Worm (Caenorhabditis elegans) whole organism, young adult: ENCODE results near the gene irld-14.

ENCODE experiments used
- B0261.1 ChIP-seq: sonication (generic microtip); optimal IDR thresholded peaks from 2 replicates; lab custom pipeline; 2016; ENCODE audit warnings: mild to moderate bottlenecking, missing genetic modification characterization, moderate library complexity, missing compliant biosample characterization
- F10E7.11 ChIP-seq: sonication (generic microtip); optimal IDR thresholded peaks from 2 replicates; lab custom pipeline; 2017; ENCODE audit warnings: mild to moderate bottlenecking, missing genetic modification characterization, moderate library complexity, missing compliant biosample characterization
- F37B4.10 ChIP-seq: fragments of 200-800 bp; sonication (Bioruptor generic); IDR thresholded peaks from 2 replicates; pipeline ENCODE4 v1.3.6; 2022; ENCODE audit warnings: missing genetic modification characterization, missing compliant biosample characterization
- F57C9.4 ChIP-seq: sonication (generic microtip); optimal IDR thresholded peaks from 2 replicates; lab custom pipeline; 2017; ENCODE audit warnings: mild to moderate bottlenecking, missing genetic modification characterization, missing compliant biosample characterization
- T07F8.4 ChIP-seq: sonication (generic microtip); optimal IDR thresholded peaks from 2 replicates; lab custom pipeline; 2016; ENCODE audit warnings: mild to moderate bottlenecking, missing genetic modification characterization, moderate library complexity, missing compliant biosample characterization
- T26A5.8 ChIP-seq: sonication (generic microtip); optimal IDR thresholded peaks from 2 replicates; lab custom pipeline; 2016; ENCODE audit warnings: missing genetic modification characterization, missing compliant biosample characterization
- Y67H2A.10 ChIP-seq: fragments of 200-800 bp; sonication (Bioruptor generic); conservative IDR thresholded peaks from 2 replicates; pipeline ENCODE4 v1.3.6; 2022; ENCODE audit warnings: missing genetic modification reagents, missing genetic modification characterization, missing compliant biosample characterization
- ama-1 ChIP-seq, 3 experiments: fragments of 150-350 bp in 1 of 3; sonication (generic microtip) in 2 of 3; optimal IDR thresholded peaks; 2 replicates each; lab custom pipeline; 2014 to 2018; ENCODE audit warnings: missing biosample characterization in 2 of 3, missing genetic modification characterization in 2 of 3, missing genetic modification reagents in 2 of 3
- attf-3 ChIP-seq: fragments of 200-800 bp; sonication (Bioruptor generic); conservative IDR thresholded peaks from 2 replicates; pipeline ENCODE4 v1.3.6; 2022; ENCODE audit warnings: missing genetic modification reagents, missing genetic modification characterization, missing compliant biosample characterization
- ccch-3 ChIP-seq: fragments of 200-800 bp; sonication (Bioruptor generic); optimal IDR thresholded peaks from 2 replicates; lab custom pipeline; 2018; ENCODE audit warnings: mild to moderate bottlenecking, missing genetic modification characterization, missing compliant biosample characterization
- ceh-27 ChIP-seq: fragments of 200-800 bp; sonication (Bioruptor generic); optimal IDR thresholded peaks from 2 replicates; lab custom pipeline; 2018; ENCODE audit warnings: mild to moderate bottlenecking, missing genetic modification characterization, moderate library complexity, missing compliant biosample characterization
- ceh-40 ChIP-seq: fragments of 200-800 bp; sonication (Bioruptor generic); IDR thresholded peaks from 2 replicates; pipeline ENCODE4 v1.3.6; 2022; ENCODE audit warnings: missing genetic modification characterization, missing compliant biosample characterization
- dox-1 ChIP-seq: fragments of 200-800 bp; sonication (Bioruptor generic); IDR thresholded peaks from 2 replicates; pipeline ENCODE4 v1.3.6; 2022; ENCODE audit warnings: missing genetic modification reagents, missing genetic modification characterization, missing compliant biosample characterization
- efl-1 ChIP-seq: fragments of 150-350 bp; optimal IDR thresholded peaks from 2 replicates; lab custom pipeline; 2014; ENCODE audit warnings: missing biosample characterization, missing genetic modification reagents, missing genetic modification characterization
- egl-18 ChIP-seq: fragments of 200-800 bp; sonication (Bioruptor generic); IDR thresholded peaks from 2 replicates; pipeline ENCODE4 v1.3.6; 2022; ENCODE audit warnings: missing genetic modification reagents, missing genetic modification characterization, missing compliant biosample characterization
- egrh-3 ChIP-seq: fragments of 200-800 bp; sonication (Bioruptor generic); IDR thresholded peaks from 2 replicates; pipeline ENCODE4 v1.3.6; 2022; ENCODE audit warnings: missing genetic modification reagents, missing genetic modification characterization, missing compliant biosample characterization
- ekl-4 ChIP-seq: fragments of 200-800 bp; sonication (Bioruptor generic); IDR thresholded peaks from 2 replicates; pipeline ENCODE4 v1.3.6; 2022; ENCODE audit warnings: missing genetic modification reagents, missing genetic modification characterization, missing compliant biosample characterization
- ets-4 ChIP-seq: fragments of 200-800 bp; sonication (Bioruptor generic); optimal IDR thresholded peaks from 2 replicates; lab custom pipeline; 2018; ENCODE audit warnings: mild to moderate bottlenecking, missing genetic modification characterization, missing compliant biosample characterization
- fkh-3 ChIP-seq: sonication (generic microtip); optimal IDR thresholded peaks from 2 replicates; lab custom pipeline; 2016; ENCODE audit warnings: mild to moderate bottlenecking, missing genetic modification characterization, missing compliant biosample characterization
- him-1 ChIP-seq: sonication (generic microtip); optimal IDR thresholded peaks from 2 replicates; lab custom pipeline; 2016; ENCODE audit warnings: missing genotype, missing genetic modification reagents, missing genetic modification characterization, missing compliant biosample characterization
- hlh-26 ChIP-seq: fragments of 200-800 bp; sonication (Bioruptor generic); conservative IDR thresholded peaks from 2 replicates; pipeline ENCODE4 v1.3.6; 2022; ENCODE audit warnings: missing genetic modification reagents, missing genetic modification characterization, missing compliant biosample characterization
- hsf-1 ChIP-seq: fragments of 200-800 bp; sonication (Bioruptor generic); IDR thresholded peaks from 2 replicates; pipeline ENCODE4 v1.3.6; 2022; ENCODE audit warnings: missing genetic modification reagents, missing genetic modification characterization, missing compliant biosample characterization
- lin-54 ChIP-seq: fragments of 200-800 bp; sonication (Bioruptor generic); optimal IDR thresholded peaks from 2 replicates; lab custom pipeline; 2018; ENCODE audit warnings: mild to moderate bottlenecking, missing genetic modification characterization, missing compliant biosample characterization
- lir-1 ChIP-seq: fragments of 200-800 bp; sonication (Bioruptor generic); conservative IDR thresholded peaks from 2 replicates; pipeline ENCODE4 v1.3.6; 2022; ENCODE audit warnings: missing genetic modification reagents, missing genetic modification characterization, missing compliant biosample characterization
- madf-6 ChIP-seq: fragments of 200-800 bp; sonication (Bioruptor generic); IDR thresholded peaks from 2 replicates; pipeline ENCODE4 v1.3.6; 2022; ENCODE audit warnings: missing genetic modification reagents, missing genetic modification characterization, missing compliant biosample characterization
- mes-4 ChIP-seq: sonication (generic microtip); optimal IDR thresholded peaks from 2 replicates; lab custom pipeline; 2016; ENCODE audit warnings: missing genotype, missing genetic modification characterization, missing compliant biosample characterization
- sea-2 ChIP-seq: fragments of 200-800 bp; sonication (Bioruptor generic); IDR thresholded peaks from 2 replicates; pipeline ENCODE4 v1.3.6; 2022; ENCODE audit warnings: missing genetic modification characterization, missing compliant biosample characterization
- snpc-1.1 ChIP-seq: sonication (generic microtip); optimal IDR thresholded peaks from 2 replicates; lab custom pipeline; 2017; ENCODE audit warnings: missing genetic modification characterization, mild to moderate bottlenecking, missing compliant biosample characterization, antibody characterized with exemption, moderate library complexity, missing genotype, missing genetic modification reagents; ENCODE audit not compliant: insufficient read depth
- snpc-4 ChIP-seq, 5 experiments: fragments of 150-350 bp in 1 of 5; sonication (generic microtip) in 4 of 5; optimal IDR thresholded peaks; 2 replicates each; lab custom pipeline; 2014 to 2018; ENCODE audit warnings: missing genetic modification characterization in 5 of 5, missing biosample characterization in 3 of 5, antibody characterized with exemption in 2 of 5, mild to moderate bottlenecking in 2 of 5, missing compliant biosample characterization in 2 of 5, missing genotype in 2 of 5, moderate library complexity in 2 of 5, missing genetic modification reagents in 1 of 5
- somi-1 ChIP-seq: fragments of 200-800 bp; sonication (Bioruptor generic); optimal IDR thresholded peaks from 2 replicates; lab custom pipeline; 2018; ENCODE audit warnings: mild to moderate bottlenecking, missing genetic modification characterization, missing compliant biosample characterization
- tbx-9 ChIP-seq: sonication (generic microtip); optimal IDR thresholded peaks from 2 replicates; lab custom pipeline; 2016; ENCODE audit warnings: borderline replicate concordance, missing genetic modification characterization, inconsistent platforms, missing compliant biosample characterization
- unc-130 ChIP-seq: sonication (generic microtip); optimal IDR thresholded peaks from 2 replicates; lab custom pipeline; 2016; ENCODE audit warnings: missing genetic modification reagents, missing genetic modification characterization, missing compliant biosample characterization
- zfh-2 ChIP-seq: fragments of 200-800 bp; sonication (Bioruptor generic); conservative IDR thresholded peaks from 2 replicates; pipeline ENCODE4 v1.3.6; 2022; ENCODE audit warnings: missing genetic modification reagents, missing genetic modification characterization, missing compliant biosample characterization
- ztf-18 ChIP-seq: sonication (generic microtip); optimal IDR thresholded peaks from 2 replicates; lab custom pipeline; 2016; ENCODE audit warnings: missing genotype, mild to moderate bottlenecking, missing genetic modification characterization, missing compliant biosample characterization
- ztf-26 ChIP-seq: sonication (generic microtip); optimal IDR thresholded peaks from 2 replicates; lab custom pipeline; 2017; ENCODE audit warnings: missing genetic modification characterization, missing compliant biosample characterization
- ztf-28 ChIP-seq: fragments of 200-800 bp; sonication (Bioruptor generic); IDR thresholded peaks from 2 replicates; pipeline ENCODE4 v1.3.6; 2022; ENCODE audit warnings: missing genetic modification reagents, missing genetic modification characterization, missing compliant biosample characterization

irld-14 gene

DNA sequence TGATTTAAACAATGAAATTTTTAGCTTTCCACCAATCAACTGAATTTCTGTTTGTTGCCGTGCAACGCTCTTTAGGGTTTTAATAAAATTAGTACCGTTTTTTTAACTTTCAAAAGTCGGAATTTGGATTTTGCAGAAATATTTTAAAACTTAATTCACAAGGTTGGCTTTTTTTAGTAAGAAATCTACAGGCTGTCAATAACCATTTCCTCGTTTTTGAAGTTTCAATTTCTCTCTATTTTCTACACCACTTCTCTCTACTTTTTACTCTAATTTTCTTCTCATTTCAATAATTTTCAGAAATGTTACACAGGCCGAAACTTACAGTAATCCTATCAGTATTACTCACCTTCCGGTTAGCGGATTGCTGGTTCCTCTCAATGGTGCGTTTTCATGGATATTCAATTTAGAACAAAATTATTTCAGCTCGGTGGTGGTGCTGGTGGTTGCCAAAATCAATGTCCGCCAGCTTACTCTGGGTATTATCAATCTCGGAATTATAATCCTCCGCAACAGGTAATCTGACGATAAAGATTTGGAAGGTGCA, 18.1 kb upstream of the irld-14 start, which contains the start of the genes grd-12 and F02D8.1:
Gene grd-12, plus strand, starts transcription at position 301 of the 547 bp plus-strand sequence.
Gene F02D8.1, minus strand, starts transcription at position 497 of the 547 bp plus-strand sequence.
- TF ChIP-seq fkh-3 (tag; lab: Kevin White, UChicago) (no peak), egrh-3 (GFP tag; lab: Robert Waterston, UW) (no peak), ztf-18 (tag; lab: Kevin White, UChicago) (no peak), Y67H2A.10 (GFP tag; lab: Robert Waterston, UW) (no peak), madf-6 (GFP tag; lab: Robert Waterston, UW) (no peak), hlh-26 (GFP tag; lab: Robert Waterston, UW) (no peak), egl-18 (GFP tag; lab: Robert Waterston, UW) (no peak), F10E7.11 (tag; lab: Kevin White, UChicago) (no peak), tbx-9 (no peak), T07F8.4 (tag; lab: Kevin White, UChicago) (no peak), hsf-1 (GFP tag; lab: Robert Waterston, UW) (no peak), T26A5.8 (no peak), ceh-40 (GFP tag; lab: Robert Waterston, UW) (no peak), lin-54 (no peak), dox-1 (GFP tag; lab: Robert Waterston, UW) (no peak), snpc-4 (GFP tag; optimal IDR thresholded peaks at IDR 0.05; lab: Kevin White, UChicago) (no peak), snpc-4 (tag; optimal IDR thresholded peaks at IDR 0.05; lab: Kevin White, UChicago) (no peak), somi-1 (GFP tag; lab: Kevin White, UChicago) (no peak), ets-4 (GFP tag; lab: Kevin White, UChicago) (no peak), F37B4.10 (no peak)
- TF ChIP-seq, all 124 proteins: peak for 0

DNA sequence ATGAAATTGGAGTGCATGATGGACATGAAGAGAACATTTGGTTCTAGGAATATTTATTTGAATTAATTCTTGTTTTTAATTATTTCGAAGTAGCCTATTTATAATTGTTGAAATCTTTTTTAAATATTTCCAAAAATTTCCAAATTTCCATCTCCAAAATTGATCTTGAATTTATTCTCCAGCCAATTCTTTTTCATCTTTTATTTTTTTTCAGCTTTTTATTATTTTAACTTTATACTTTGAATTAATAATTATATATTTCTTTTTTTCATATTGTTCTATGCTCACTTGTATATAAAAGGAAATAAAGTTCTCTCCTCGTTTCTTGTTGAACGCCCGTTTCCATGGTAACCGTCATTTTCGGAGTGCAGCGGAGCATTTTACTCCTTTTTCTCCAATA, 16.4 kb upstream of the irld-14 start, which contains the start of gene xbx-1:
Gene xbx-1, plus strand, starts transcription at position 301 of the 400 bp plus-strand sequence.
- no peak for TF ChIP-seq snpc-1.1
- TF ChIP-seq him-1 (tag; lab: Kevin White, UChicago) = no peak
- TF ChIP-seq ama-1 (optimal IDR thresholded peaks at IDR 0.05; lab: Kevin White, UChicago) = no peak
- TF ChIP-seq ama-1 (GFP tag; optimal IDR thresholded peaks at IDR 0.05; lab: Kevin White, UChicago) = no peak
- no peak for TF ChIP-seq zfh-2 (GFP tag; lab: Robert Waterston, UW)
- no peak for TF ChIP-seq ceh-27 (GFP tag; lab: Kevin White, UChicago)
- no peak for TF ChIP-seq B0261.1 (tag; lab: Kevin White, UChicago)
- no peak for TF ChIP-seq unc-130 (GFP tag; lab: Kevin White, UChicago)
- no peak for TF ChIP-seq sea-2 (GFP tag; lab: Robert Waterston, UW)
- TF ChIP-seq ccch-3 (GFP tag; lab: Kevin White, UChicago) = no peak
- no peak for TF ChIP-seq ceh-40 (GFP tag; lab: Robert Waterston, UW)

DNA sequence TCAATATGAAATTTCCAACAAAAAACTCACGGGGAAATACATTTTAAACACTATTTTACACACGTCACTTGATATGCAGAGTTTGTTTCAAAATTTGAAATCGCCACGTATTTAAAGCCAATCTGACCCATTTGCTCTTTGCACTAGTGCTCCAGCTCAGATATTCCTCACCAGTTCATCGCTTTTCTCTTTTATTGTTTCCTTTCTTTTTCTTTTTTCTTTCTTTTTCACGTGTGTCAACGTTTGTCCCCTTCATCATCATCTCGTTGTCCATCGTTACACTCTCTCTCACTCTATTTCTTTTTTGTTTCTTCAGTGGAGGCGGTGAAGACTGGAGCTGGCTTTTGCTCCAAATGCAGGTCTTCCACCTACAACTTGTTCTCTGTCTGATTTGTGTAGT, 11.7 kb upstream of the irld-14 start, which contains the start of gene F02D8.4:
Gene F02D8.4, plus strand, starts transcription at position 301 of the 400 bp plus-strand sequence.
- TF ChIP-seq F57C9.4 (no peak), ztf-26 (no peak), lir-1 (no peak), ztf-28 (GFP tag; lab: Robert Waterston, UW) (no peak), T07F8.4 (tag; lab: Kevin White, UChicago) (no peak), F37B4.10 (no peak), mes-4 (tag; lab: Kevin White, UChicago) (no peak)
- TF ChIP-seq, all 124 proteins: peak for 0

DNA sequence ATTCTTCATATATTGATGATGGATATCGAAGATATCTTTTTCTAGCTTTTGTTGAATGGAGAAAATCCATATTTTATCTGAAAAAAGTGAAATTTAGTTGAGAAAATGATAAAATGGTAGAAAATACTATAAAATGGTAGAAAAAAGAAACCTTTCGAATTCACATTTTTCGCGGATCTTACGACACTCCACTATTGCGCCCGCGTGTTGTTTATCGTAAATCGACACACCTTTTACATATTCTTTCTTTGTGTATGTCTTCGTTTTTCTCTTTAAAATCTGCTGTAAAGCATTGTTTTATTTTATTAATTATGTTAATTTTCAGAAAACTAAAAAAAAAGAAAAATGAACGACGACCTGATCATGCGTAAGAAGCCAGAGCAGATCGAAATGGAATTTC, 5.5 kb upstream of the irld-14 start, which contains the start of the genes cdt-2 and T01C3.2:
Gene cdt-2, minus strand, starts transcription at position 284 of the 400 bp plus-strand sequence.
Gene T01C3.2, plus strand, starts transcription at position 326 of the 400 bp plus-strand sequence.
- TF ChIP-seq efl-1 (GFP tag; lab: Kevin White, UChicago) = peak; percentile 32
- no peak for TF ChIP-seq B0261.1 (tag; lab: Kevin White, UChicago)
- TF ChIP-seq attf-3 = peak; percentile 91
- TF ChIP-seq ekl-4 (GFP tag; lab: Robert Waterston, UW) = no peak
